Fruit fly (Drosophila melanogaster) whole organism, pupa: ENCODE data around the gene snsl.

Experiments used
- CG10348 ChIP-seq: fragments of 200-800 bp; sonication (Bioruptor generic); IDR thresholded peaks from 2 replicates; pipeline ENCODE4 v1.3.6; 2022; ENCODE audit warnings: missing biosample characterization, missing genetic modification characterization
- CG12605 ChIP-seq: fragments of 200-800 bp; sonication (Bioruptor generic); IDR thresholded peaks from 2 replicates; pipeline ENCODE4 v1.3.6; 2022; ENCODE audit warnings: missing biosample characterization, missing genetic modification characterization
- CG13204 ChIP-seq: fragments of 200-800 bp; sonication (Bioruptor generic); optimal IDR thresholded peaks from 2 replicates; lab custom pipeline; 2018; ENCODE audit warnings: missing biosample characterization, mild to moderate bottlenecking, missing genetic modification characterization, moderate library complexity
- CG14655 ChIP-seq: fragments of 200-800 bp; sonication (Bioruptor generic); optimal IDR thresholded peaks from 3 replicates; lab custom pipeline; 2017; ENCODE audit warnings: mild to moderate bottlenecking, missing biosample characterization, missing genetic modification reagents, missing genetic modification characterization
- CG15710 ChIP-seq: fragments of 200-800 bp; sonication (Bioruptor generic); optimal IDR thresholded peaks from 2 replicates; lab custom pipeline; 2018; ENCODE audit warnings: missing biosample characterization, mild to moderate bottlenecking, missing genetic modification characterization, moderate library complexity
- CG17806 ChIP-seq: fragments of 200-800 bp; sonication (Bioruptor generic); optimal IDR thresholded peaks from 2 replicates; lab custom pipeline; 2018; ENCODE audit warnings: missing biosample characterization, mild to moderate bottlenecking, missing genetic modification characterization, moderate library complexity
- CG32121 ChIP-seq: fragments of 200-800 bp; sonication (Bioruptor generic); IDR thresholded peaks from 2 replicates; pipeline ENCODE4 v1.3.6; 2022; ENCODE audit warnings: missing biosample characterization, missing genetic modification characterization
- CG34367 ChIP-seq: fragments of 200-800 bp; sonication (Bioruptor generic); optimal IDR thresholded peaks from 2 replicates; lab custom pipeline; 2018; ENCODE audit warnings: missing biosample characterization, mild to moderate bottlenecking, missing genetic modification characterization
- CG4496 ChIP-seq: fragments of 200-800 bp; sonication (Bioruptor generic); IDR thresholded peaks from 3 replicates; pipeline ENCODE4 v1.3.6; 2022; ENCODE audit warnings: missing biosample characterization, missing genetic modification characterization
- CG8159 ChIP-seq: fragments of 200-800 bp; sonication (Bioruptor generic); optimal IDR thresholded peaks from 3 replicates; lab custom pipeline; 2018; ENCODE audit warnings: missing biosample characterization, mild to moderate bottlenecking, missing genetic modification characterization, moderate library complexity
- CG8301 ChIP-seq: fragments of 200-800 bp; sonication (Bioruptor generic); optimal IDR thresholded peaks from 2 replicates; lab custom pipeline; 2018; ENCODE audit warnings: missing biosample characterization, mild to moderate bottlenecking, missing genetic modification characterization
- CG9948 ChIP-seq: fragments of 200-800 bp; sonication (Bioruptor generic); optimal IDR thresholded peaks from 2 replicates; lab custom pipeline; 2018; ENCODE audit warnings: missing biosample characterization, mild to moderate bottlenecking, missing genetic modification characterization, moderate library complexity
- D1 ChIP-seq: fragments of 200-800 bp; sonication (Bioruptor generic); optimal IDR thresholded peaks from 2 replicates; lab custom pipeline; 2018; ENCODE audit warnings: missing biosample characterization, mild to moderate bottlenecking, missing genetic modification characterization, moderate library complexity
- EcR ChIP-seq: fragments of 200-800 bp; sonication (Bioruptor generic); optimal IDR thresholded peaks from 3 replicates; lab custom pipeline; 2019; ENCODE audit warnings: missing biosample characterization, missing genetic modification characterization, mild to moderate bottlenecking, moderate library complexity, missing genetic modification reagents
- Ets98B ChIP-seq: fragments of 200-800 bp; sonication (Bioruptor generic); IDR thresholded peaks from 2 replicates; pipeline ENCODE4 v1.3.6; 2022; ENCODE audit warnings: missing biosample characterization, missing genetic modification characterization
- Pif1A ChIP-seq: fragments of 200-800 bp; sonication (Bioruptor generic); optimal IDR thresholded peaks from 3 replicates; lab custom pipeline; 2016; ENCODE audit warnings: missing biosample characterization, missing genetic modification characterization
- Pif1B ChIP-seq: fragments of 200-800 bp; sonication (Bioruptor generic); optimal IDR thresholded peaks from 3 replicates; lab custom pipeline; 2016; ENCODE audit warnings: missing biosample characterization, missing genetic modification characterization
- Snoo ChIP-seq: fragments of 200-800 bp; sonication (Bioruptor generic); optimal IDR thresholded peaks from 3 replicates; lab custom pipeline; 2017; ENCODE audit warnings: missing biosample characterization, mild to moderate bottlenecking, missing genetic modification characterization, inconsistent platforms
- fd96Ca ChIP-seq: fragments of 200-800 bp; sonication (Bioruptor generic); IDR thresholded peaks from 3 replicates; pipeline ENCODE4 v1.3.6; 2022; ENCODE audit warnings: missing biosample characterization, missing genetic modification characterization
- gl ChIP-seq: fragments of 200-800 bp; sonication (Bioruptor generic); optimal IDR thresholded peaks from 2 replicates; lab custom pipeline; 2018; ENCODE audit warnings: missing biosample characterization, mild to moderate bottlenecking, missing genetic modification characterization
- rn ChIP-seq: fragments of 200-800 bp; sonication (Bioruptor generic); IDR thresholded peaks from 2 replicates; pipeline ENCODE4 v1.3.6; 2022; ENCODE audit warnings: missing biosample characterization, missing genetic modification characterization

snsl gene

DNA sequence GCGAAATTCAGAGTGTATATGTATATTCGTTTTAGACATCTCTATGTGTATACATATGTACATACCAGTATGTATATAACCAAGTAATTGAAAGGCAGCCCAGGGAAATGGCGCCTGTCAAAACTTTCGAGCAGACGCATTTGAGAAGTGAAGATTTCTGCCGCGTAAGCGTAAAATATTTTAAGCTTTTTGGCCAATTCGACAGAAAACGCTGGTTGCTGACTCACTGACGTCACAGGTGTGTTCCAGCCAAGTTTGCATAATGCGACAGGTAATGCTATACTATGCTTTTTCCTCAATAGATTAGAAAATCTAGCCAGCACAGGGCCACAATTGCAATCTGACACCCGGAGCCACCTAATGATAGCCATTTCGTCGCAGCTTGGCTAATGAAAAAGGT lies 10.2 kb upstream of the snsl start:
- TF ChIP-seq Pif1B (no peak), Snoo (tag; lab: Kevin White, UChicago) (no peak), rn (no peak), Pif1A (GFP tag; lab: Kevin White, UChicago) (no peak), CG10348 (GFP tag; lab: Robert Waterston, UW) (no peak), EcR (GFP tag; lab: Kevin White, UChicago) (no peak), CG8301 (no peak), CG8159 (tag; lab: Kevin White, UChicago) (no peak), gl (no peak), Ets98B (GFP tag; lab: Robert Waterston, UW) (no peak), D1 (no peak), CG9948 (tag; lab: Kevin White, UChicago) (no peak), CG13204 (GFP tag; lab: Kevin White, UChicago) (no peak), CG32121 (GFP tag; lab: Robert Waterston, UW) (no peak), CG34367 (tag; lab: Kevin White, UChicago) (no peak), CG14655 (GFP tag; lab: Kevin White, UChicago) (no peak), CG17806 (tag; lab: Kevin White, UChicago) (no peak), CG4496 (no peak), fd96Ca (GFP tag; lab: Robert Waterston, UW) (no peak)

dm6 chr2L:4915715-4916153 lies 9.2 kb upstream of the snsl start:
- peak; percentile 60 for TF ChIP-seq CG14655 (GFP tag; lab: Kevin White, UChicago)
- no peak for TF ChIP-seq Pif1A (GFP tag; lab: Kevin White, UChicago)
- peak; percentile 22 for TF ChIP-seq CG13204 (GFP tag; lab: Kevin White, UChicago)
- no peak for TF ChIP-seq Ets98B (GFP tag; lab: Robert Waterston, UW)
- TF ChIP-seq CG17806 (tag; lab: Kevin White, UChicago): peak; percentile 33
- peak; percentile 9 for TF ChIP-seq Pif1B
- peak; percentile 63 for TF ChIP-seq CG15710 (tag; lab: Kevin White, UChicago)
- peak; percentile 9 for TF ChIP-seq CG8301
- TF ChIP-seq CG10348 (GFP tag; lab: Robert Waterston, UW): no peak
- TF ChIP-seq rn: no peak
- no peak for TF ChIP-seq D1
- peak; percentile 30 for TF ChIP-seq CG34367 (tag; lab: Kevin White, UChicago)
- peak; percentile 75 for TF ChIP-seq CG8159 (tag; lab: Kevin White, UChicago)
- no peak for TF ChIP-seq gl
- TF ChIP-seq CG9948 (tag; lab: Kevin White, UChicago): peak; percentile 56
- no peak for TF ChIP-seq CG4496
- no peak; the same call in 2 of the 3 replicates for TF ChIP-seq fd96Ca (GFP tag; lab: Robert Waterston, UW)
- no peak for TF ChIP-seq CG12605 (GFP tag; lab: Robert Waterston, UW)
- TF ChIP-seq Snoo (tag; lab: Kevin White, UChicago): peak; percentile 41
- no peak for TF ChIP-seq CG32121 (GFP tag; lab: Robert Waterston, UW)
- TF ChIP-seq EcR (GFP tag; lab: Kevin White, UChicago): no peak

DNA sequence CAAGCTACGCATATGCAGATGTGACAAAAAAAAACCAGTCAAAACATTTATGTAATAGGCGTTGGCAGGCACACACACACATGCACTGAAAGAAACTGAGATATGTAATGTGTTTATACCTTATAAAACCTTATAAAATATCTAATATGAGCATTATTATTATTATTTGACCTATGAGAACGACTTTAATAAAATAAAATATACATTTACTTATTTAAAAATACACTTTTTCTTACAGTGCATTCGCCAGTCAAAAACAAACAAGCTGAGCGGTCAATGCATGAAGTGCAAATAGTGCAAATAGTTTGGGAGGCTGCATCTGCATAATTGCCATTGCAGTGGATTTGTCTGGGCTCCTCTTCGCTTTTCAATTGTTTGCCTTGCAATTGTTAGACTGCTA lies 1.4 kb upstream of the snsl start:
- TF ChIP-seq EcR (GFP tag; lab: Kevin White, UChicago): no peak
- TF ChIP-seq CG12605 (GFP tag; lab: Robert Waterston, UW): peak; percentile 64; the same call in 1 of the 2 replicates
- TF ChIP-seq fd96Ca (GFP tag; lab: Robert Waterston, UW): peak; percentile 62; the same call in 2 of the 3 replicates
- peak; percentile 22 for TF ChIP-seq CG8301
- peak; percentile 83 for TF ChIP-seq Ets98B (GFP tag; lab: Robert Waterston, UW)
- TF ChIP-seq CG17806 (tag; lab: Kevin White, UChicago): peak; percentile 24
- TF ChIP-seq CG32121 (GFP tag; lab: Robert Waterston, UW): peak; percentile 92
- peak; percentile 60 for TF ChIP-seq Pif1A (GFP tag; lab: Kevin White, UChicago)
- TF ChIP-seq Snoo (tag; lab: Kevin White, UChicago): peak; percentile 47
- TF ChIP-seq Pif1B: peak; percentile 57
- TF ChIP-seq CG15710 (tag; lab: Kevin White, UChicago): peak; percentile 20
- TF ChIP-seq CG10348 (GFP tag; lab: Robert Waterston, UW): 0 out of 2 replicates have a peak, but pooled peaks have one; percentile 23
- TF ChIP-seq CG9948 (tag; lab: Kevin White, UChicago): peak; percentile 24
- TF ChIP-seq CG14655 (GFP tag; lab: Kevin White, UChicago): peak; percentile 60
- TF ChIP-seq gl: no peak
- TF ChIP-seq CG13204 (GFP tag; lab: Kevin White, UChicago): no peak
- TF ChIP-seq CG4496: peak; percentile 84
- TF ChIP-seq rn: peak; percentile 65; the same call in 1 of the 2 replicates
- TF ChIP-seq CG34367 (tag; lab: Kevin White, UChicago): no peak
- TF ChIP-seq CG8159 (tag; lab: Kevin White, UChicago): peak; percentile 42
- no peak for TF ChIP-seq D1

DNA sequence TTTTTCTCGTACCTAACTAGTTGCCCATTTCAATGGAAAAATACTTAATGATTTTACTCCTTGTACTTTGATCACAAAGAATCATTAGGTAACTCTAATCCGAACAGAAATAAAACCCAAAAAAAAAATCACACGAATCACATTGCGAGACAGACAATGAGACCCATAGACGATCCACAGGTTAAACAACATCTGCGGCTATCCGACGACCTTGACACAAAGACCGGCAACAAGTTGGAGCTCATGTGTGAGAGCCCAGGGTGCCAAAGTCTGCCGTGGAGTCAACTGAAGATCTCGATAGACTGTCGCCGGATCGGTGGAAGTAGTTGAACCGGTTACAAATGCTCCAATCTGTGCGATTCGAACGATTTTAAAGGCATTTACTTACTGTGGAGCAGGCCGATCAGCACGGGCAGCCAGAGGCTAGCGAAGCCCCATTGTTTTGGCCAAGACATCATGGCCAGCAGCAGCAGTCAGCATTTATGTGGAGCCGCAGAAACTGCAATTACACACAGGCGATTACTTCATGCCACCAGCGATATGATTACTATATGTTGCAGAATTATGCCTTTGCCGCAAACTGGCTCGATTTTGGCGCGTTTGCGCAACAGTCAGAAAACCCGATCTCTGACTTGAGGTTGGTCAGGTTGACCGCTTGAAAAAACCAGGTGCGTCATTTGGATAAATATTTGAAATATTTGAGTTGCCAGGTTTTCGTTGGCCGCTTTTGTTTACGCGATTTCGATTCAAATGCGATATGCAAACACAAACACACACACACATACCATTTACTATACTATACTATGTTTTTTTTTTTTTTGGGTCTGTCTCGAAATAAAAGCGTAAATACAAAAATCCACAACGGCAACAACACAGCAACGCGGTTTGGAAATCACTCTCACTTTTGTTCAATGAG lies 939 bp downstream of the snsl start:
- TF ChIP-seq Pif1A (GFP tag; lab: Kevin White, UChicago) (no peak), EcR (GFP tag; lab: Kevin White, UChicago) (peak; percentile 38), D1 (no peak), CG8159 (tag; lab: Kevin White, UChicago) (no peak), gl (no peak), CG4496 (0 out of 3 replicates have a peak, but pooled peaks have one; percentile 21), fd96Ca (GFP tag; lab: Robert Waterston, UW) (no peak), CG34367 (tag; lab: Kevin White, UChicago) (no peak), CG10348 (GFP tag; lab: Robert Waterston, UW) (no peak)

dm6 chr2L:4903838-4904237 lies 2.7 kb downstream of the snsl start:
- TF ChIP-seq CG34367 (tag; lab: Kevin White, UChicago): no peak
- TF ChIP-seq CG15710 (tag; lab: Kevin White, UChicago): no peak
- TF ChIP-seq CG9948 (tag; lab: Kevin White, UChicago): no peak
- TF ChIP-seq CG12605 (GFP tag; lab: Robert Waterston, UW): no peak
- TF ChIP-seq CG8301: no peak
- TF ChIP-seq D1: no peak
- no peak for TF ChIP-seq CG8159 (tag; lab: Kevin White, UChicago)
